Worm (Caenorhabditis elegans): ENCODE measurements around the gene svh-1.
A peak's percentile ranks its signal among the peaks of the same experiment; 100 is the strongest.

Gene svh-1

ce11 chrIV:8203555-8203954 is 2.9 kb upstream of the svh-1 start:
- no peak for TF ChIP-seq fkh-8 (tag; optimal IDR thresholded peaks at IDR 0.05)
- TF ChIP-seq lin-13 (GFP tag; optimal IDR thresholded peaks at IDR 0.05) = no peak
- no peak for TF ChIP-seq ceh-8 (GFP tag; optimal IDR thresholded peaks at IDR 0.05)
- no peak for TF ChIP-seq unc-86 (tag; optimal IDR thresholded peaks at IDR 0.05)
- no peak for TF ChIP-seq efl-1 (optimal IDR thresholded peaks at IDR 0.05)
- TF ChIP-seq efl-1 (GFP tag; optimal IDR thresholded peaks at IDR 0.05 in 1 of 2) = peak in 1 of 2 experiments; percentile 43
- no peak for TF ChIP-seq mab-9 (GFP tag; IDR thresholded peaks at IDR 0.05)

DNA sequence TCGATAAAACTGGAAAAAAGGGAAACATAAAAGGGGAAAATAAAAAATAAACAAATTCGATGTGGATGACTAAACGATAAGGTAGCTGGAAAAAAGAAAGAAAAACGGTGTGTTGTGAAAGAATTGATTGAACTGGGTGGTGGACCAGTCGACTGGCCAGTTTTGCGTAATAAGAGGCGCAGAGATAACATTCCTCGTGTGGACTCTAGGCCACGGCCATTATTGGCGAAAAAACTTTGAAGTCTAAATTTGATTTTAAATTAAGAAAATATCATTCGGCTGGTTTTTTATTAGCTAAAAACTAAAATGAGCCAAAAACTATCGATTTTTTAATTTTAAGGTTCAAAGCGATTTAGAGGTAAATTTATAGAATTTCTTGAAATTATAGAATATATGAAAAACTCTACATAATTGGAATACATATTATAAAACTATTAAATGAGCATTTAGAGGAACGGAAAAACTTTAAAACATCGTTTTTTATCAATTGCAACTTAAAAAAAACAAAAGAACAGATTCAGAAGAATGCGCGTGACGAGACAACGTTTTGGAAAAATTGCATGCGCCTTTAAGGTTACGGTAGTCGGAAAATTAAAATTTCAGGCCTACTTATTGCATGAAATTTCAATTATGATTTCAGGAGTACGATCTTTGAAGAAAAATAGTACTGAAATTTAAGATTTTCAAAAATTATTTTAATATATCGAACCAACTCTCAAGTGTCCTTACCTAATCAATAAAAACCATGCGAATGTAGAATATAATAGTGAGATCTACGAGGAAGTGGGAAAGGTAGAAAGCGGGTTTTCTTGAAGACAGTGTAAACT is 929 bp upstream of the svh-1 start, which contains the start of gene hgrs-1:
Gene hgrs-1 (minus strand): TSS at position 777 of the 827 bp plus-strand sequence.
- no peak for TF ChIP-seq C04F5.9 (tag; optimal IDR thresholded peaks at IDR 0.05)
- TF ChIP-seq nhr-20 (tag; optimal IDR thresholded peaks at IDR 0.05) = no peak
- TF ChIP-seq nhr-28 (tag; optimal IDR thresholded peaks at IDR 0.05) = no peak
- TF ChIP-seq nhr-19 (GFP tag; conservative IDR thresholded peaks at IDR 0.05) = no peak
- TF ChIP-seq dpl-1 (GFP tag; optimal IDR thresholded peaks at IDR 0.05) = peak in 1 of 3 experiments; percentile 9
- TF ChIP-seq lin-35 (GFP tag; optimal IDR thresholded peaks at IDR 0.05) = peak in 1 of 2 experiments; percentile 21
- TF ChIP-seq nhr-12 (tag; optimal IDR thresholded peaks at IDR 0.05) = no peak
- peak in 1 of 3 experiments; percentile 3 for TF ChIP-seq ceh-82 (tag; optimal IDR thresholded peaks at IDR 0.05)
- peak in 1 of 2 experiments; percentile 38 for TF ChIP-seq efl-1 (optimal IDR thresholded peaks at IDR 0.05)
- TF ChIP-seq efl-1 (GFP tag; optimal IDR thresholded peaks at IDR 0.05 in 1 of 2) = no peak
- peak; percentile 29 for TF ChIP-seq blmp-1 (tag; optimal IDR thresholded peaks at IDR 0.05)

- no peak for TF ChIP-seq C16A3.4 (tag; optimal IDR thresholded peaks at IDR 0.05)
- no peak for TF ChIP-seq C04F5.9 (tag; optimal IDR thresholded peaks at IDR 0.05)
- no peak for TF ChIP-seq dpl-1 (GFP tag; optimal IDR thresholded peaks at IDR 0.05)
- no peak for TF ChIP-seq unc-98 (GFP tag; IDR thresholded peaks at IDR 0.05)
- no peak for TF ChIP-seq irx-1 (tag; optimal IDR thresholded peaks at IDR 0.05)
- no peak for TF ChIP-seq lir-3 (tag; optimal IDR thresholded peaks at IDR 0.05; ENCODE audit: poor library complexity)
- no peak for TF ChIP-seq unc-86 (tag; optimal IDR thresholded peaks at IDR 0.05)
- TF ChIP-seq ceh-8 (GFP tag; optimal IDR thresholded peaks at IDR 0.05) = no peak
- TF ChIP-seq ztf-11 (tag; optimal IDR thresholded peaks at IDR 0.05) = no peak
- TF ChIP-seq nhr-85 (tag) = no peak
- TF ChIP-seq vab-15 (tag; optimal IDR thresholded peaks at IDR 0.05) = no peak
- TF ChIP-seq fkh-10 (GFP tag; optimal IDR thresholded peaks at IDR 0.05) = no peak
- no peak for TF ChIP-seq nhr-90 (tag; optimal IDR thresholded peaks at IDR 0.05; ENCODE audit: poor library complexity)
- TF ChIP-seq snu-23 (GFP tag; optimal IDR thresholded peaks at IDR 0.05) = no peak
- TF ChIP-seq isw-1 (GFP tag; IDR thresholded peaks at IDR 0.05) = no peak
- no peak for TF ChIP-seq aha-1 (tag; optimal IDR thresholded peaks at IDR 0.05)
- TF ChIP-seq elt-3 (tag; optimal IDR thresholded peaks at IDR 0.05) = no peak
- TF ChIP-seq ceh-90 (tag; optimal IDR thresholded peaks at IDR 0.05) = no peak
Measured at ce11 chrIV:8208855-8209254, 2.4 kb downstream of the svh-1 start.

- TF ChIP-seq nhr-77 (tag; optimal IDR thresholded peaks at IDR 0.05) (no peak), grh-1 (GFP tag; IDR thresholded peaks at IDR 0.05) (no peak), nhr-47 (tag; optimal IDR thresholded peaks at IDR 0.05) (no peak), egl-13 (tag; optimal IDR thresholded peaks at IDR 0.05) (no peak), zag-1 (tag; optimal IDR thresholded peaks at IDR 0.05) (no peak), elt-3 (tag; optimal IDR thresholded peaks at IDR 0.05) (no peak), C34B4.2 (tag; optimal IDR thresholded peaks at IDR 0.05) (no peak), unc-30 (tag; optimal IDR thresholded peaks at IDR 0.05) (no peak)
Measured at ce11 chrIV:8210300-8210699, 3.9 kb downstream of the svh-1 start, which contains the start of gene C07G1.6. TSS of gene C07G1.6 (minus strand) at chrIV:8210400.
